Worm (Caenorhabditis elegans) whole organism, young adult: ENCODE data around the gene vps-2.

Experiments
- B0019.2 ChIP-seq: fragments of 200-800 bp; sonication (Bioruptor generic); conservative IDR thresholded peaks from 2 replicates; pipeline ENCODE4 v1.3.6; 2022; ENCODE audit warnings: missing genetic modification reagents, missing genetic modification characterization, missing compliant biosample characterization
- B0261.1 ChIP-seq: sonication (generic microtip); optimal IDR thresholded peaks from 2 replicates; lab custom pipeline; 2016; ENCODE audit warnings: mild to moderate bottlenecking, missing genetic modification characterization, moderate library complexity, missing compliant biosample characterization
- C06A6.2 ChIP-seq: fragments of 200-800 bp; sonication (Bioruptor generic); conservative IDR thresholded peaks from 2 replicates; pipeline ENCODE4 v1.3.6; 2022; ENCODE audit warnings: missing genetic modification characterization, missing compliant biosample characterization
- C17E4.6 ChIP-seq: fragments of 200-800 bp; sonication (Bioruptor generic); IDR thresholded peaks from 2 replicates; pipeline ENCODE4 v1.3.6; 2022; ENCODE audit warnings: missing genetic modification reagents, missing genetic modification characterization, missing compliant biosample characterization
- D2030.7 ChIP-seq: fragments of 200-800 bp; sonication (Bioruptor generic); IDR thresholded peaks from 2 replicates; pipeline ENCODE4 v1.3.6; 2022; ENCODE audit warnings: missing genetic modification reagents, missing genetic modification characterization, missing compliant biosample characterization
- F22D6.2 ChIP-seq: sonication (generic microtip); optimal IDR thresholded peaks from 2 replicates; lab custom pipeline; 2016; ENCODE audit warnings: mild to moderate bottlenecking, missing genetic modification characterization, missing compliant biosample characterization
- F33H1.4 ChIP-seq: fragments of 200-800 bp; sonication (Bioruptor generic); IDR thresholded peaks from 2 replicates; pipeline ENCODE4 v1.3.6; 2022; ENCODE audit warnings: missing genetic modification reagents, missing genetic modification characterization, missing compliant biosample characterization
- F49E8.2 ChIP-seq: sonication (generic microtip); optimal IDR thresholded peaks from 3 replicates; lab custom pipeline; 2017; ENCODE audit warnings: missing genetic modification characterization, mild to moderate bottlenecking, missing compliant biosample characterization, antibody characterized with exemption, moderate library complexity; ENCODE audit not compliant: insufficient read depth
- F52B5.7 ChIP-seq: sonication (generic microtip); optimal IDR thresholded peaks from 2 replicates; lab custom pipeline; 2016; ENCODE audit warnings: mild to moderate bottlenecking, missing genetic modification characterization, missing compliant biosample characterization
- aptf-2 ChIP-seq: fragments of 200-800 bp; sonication (Bioruptor generic); conservative IDR thresholded peaks from 2 replicates; pipeline ENCODE4 v1.3.6; 2022; ENCODE audit warnings: missing genetic modification reagents, missing genetic modification characterization, missing compliant biosample characterization
- attf-3 ChIP-seq: fragments of 200-800 bp; sonication (Bioruptor generic); conservative IDR thresholded peaks from 2 replicates; pipeline ENCODE4 v1.3.6; 2022; ENCODE audit warnings: missing genetic modification reagents, missing genetic modification characterization, missing compliant biosample characterization
- bed-2 ChIP-seq: fragments of 200-800 bp; sonication (Bioruptor generic); IDR thresholded peaks from 2 replicates; pipeline ENCODE4 v1.3.6; 2022; ENCODE audit warnings: missing genetic modification reagents, missing genetic modification characterization, missing compliant biosample characterization
- cebp-1 ChIP-seq, 2 experiments: fragments of 200-800 bp in 1 of 2; sonication (Bioruptor generic) in 1 of 2; sonication (generic microtip) in 1 of 2; IDR thresholded peaks in 1 of 2; optimal IDR thresholded peaks in 1 of 2; 2 replicates each; pipeline versions ENCODE4 v1.3.6 to Lab custom; 2017 to 2022; ENCODE audit warnings: missing compliant biosample characterization in 2 of 2, missing genetic modification characterization in 2 of 2, mild to moderate bottlenecking in 1 of 2, missing genetic modification reagents in 1 of 2, moderate library complexity in 1 of 2
- ceh-27 ChIP-seq: fragments of 200-800 bp; sonication (Bioruptor generic); optimal IDR thresholded peaks from 2 replicates; lab custom pipeline; 2018; ENCODE audit warnings: mild to moderate bottlenecking, missing genetic modification characterization, moderate library complexity, missing compliant biosample characterization
- ceh-91 ChIP-seq: fragments of 200-800 bp; sonication (Bioruptor generic); IDR thresholded peaks from 2 replicates; pipeline ENCODE4 v1.3.6; 2022; ENCODE audit warnings: missing genetic modification reagents, missing genetic modification characterization, missing compliant biosample characterization
- chd-7 ChIP-seq: sonication (generic microtip); optimal IDR thresholded peaks from 2 replicates; lab custom pipeline; 2016; ENCODE audit warnings: mild to moderate bottlenecking, missing genetic modification characterization, moderate library complexity, missing compliant biosample characterization
- dox-1 ChIP-seq: fragments of 200-800 bp; sonication (Bioruptor generic); IDR thresholded peaks from 2 replicates; pipeline ENCODE4 v1.3.6; 2022; ENCODE audit warnings: missing genetic modification reagents, missing genetic modification characterization, missing compliant biosample characterization
- dpl-1 ChIP-seq: fragments of 150-350 bp; optimal IDR thresholded peaks from 2 replicates; lab custom pipeline; 2014; ENCODE audit warnings: missing biosample characterization, missing genetic modification reagents, missing genetic modification characterization
- efl-1 ChIP-seq: fragments of 150-350 bp; optimal IDR thresholded peaks from 2 replicates; lab custom pipeline; 2014; ENCODE audit warnings: missing biosample characterization, missing genetic modification reagents, missing genetic modification characterization
- fkh-3 ChIP-seq: sonication (generic microtip); optimal IDR thresholded peaks from 2 replicates; lab custom pipeline; 2016; ENCODE audit warnings: mild to moderate bottlenecking, missing genetic modification characterization, missing compliant biosample characterization
- gei-17 ChIP-seq: fragments of 200-800 bp; sonication (Bioruptor generic); optimal IDR thresholded peaks from 2 replicates; lab custom pipeline; 2018; ENCODE audit warnings: mild to moderate bottlenecking, missing genetic modification characterization, missing compliant biosample characterization
- him-1 ChIP-seq: sonication (generic microtip); optimal IDR thresholded peaks from 2 replicates; lab custom pipeline; 2016; ENCODE audit warnings: missing genotype, missing genetic modification reagents, missing genetic modification characterization, missing compliant biosample characterization
- hlh-12 ChIP-seq: sonication (generic microtip); optimal IDR thresholded peaks from 2 replicates; lab custom pipeline; 2016; ENCODE audit warnings: missing genetic modification characterization, missing compliant biosample characterization
- hsf-1 ChIP-seq: fragments of 200-800 bp; sonication (Bioruptor generic); IDR thresholded peaks from 2 replicates; pipeline ENCODE4 v1.3.6; 2022; ENCODE audit warnings: missing genetic modification reagents, missing genetic modification characterization, missing compliant biosample characterization
- let-526 ChIP-seq: fragments of 200-800 bp; sonication (Bioruptor generic); IDR thresholded peaks from 2 replicates; pipeline ENCODE4 v1.3.6; 2022; ENCODE audit warnings: missing genetic modification reagents, missing genetic modification characterization, missing compliant biosample characterization
- lin-26 ChIP-seq: fragments of 200-800 bp; sonication (Bioruptor generic); IDR thresholded peaks from 2 replicates; pipeline ENCODE4 v1.3.6; 2022; ENCODE audit warnings: missing genetic modification reagents, missing genetic modification characterization, missing compliant biosample characterization
- lin-40 ChIP-seq: sonication (generic microtip); optimal IDR thresholded peaks from 2 replicates; lab custom pipeline; 2016; ENCODE audit warnings: missing genetic modification characterization, mild to moderate bottlenecking, missing compliant biosample characterization, missing genotype, missing genetic modification reagents
- lin-54 ChIP-seq: fragments of 200-800 bp; sonication (Bioruptor generic); optimal IDR thresholded peaks from 2 replicates; lab custom pipeline; 2018; ENCODE audit warnings: mild to moderate bottlenecking, missing genetic modification characterization, missing compliant biosample characterization
- lir-1 ChIP-seq: fragments of 200-800 bp; sonication (Bioruptor generic); conservative IDR thresholded peaks from 2 replicates; pipeline ENCODE4 v1.3.6; 2022; ENCODE audit warnings: missing genetic modification reagents, missing genetic modification characterization, missing compliant biosample characterization
- lsl-1 ChIP-seq: fragments of 200-800 bp; sonication (Bioruptor generic); optimal IDR thresholded peaks from 2 replicates; lab custom pipeline; 2018; ENCODE audit warnings: mild to moderate bottlenecking, missing genetic modification characterization, moderate library complexity, missing compliant biosample characterization
- madf-10 ChIP-seq: sonication (generic microtip); optimal IDR thresholded peaks from 2 replicates; lab custom pipeline; 2016; ENCODE audit warnings: mild to moderate bottlenecking, missing genetic modification characterization, missing compliant biosample characterization
- madf-6 ChIP-seq: fragments of 200-800 bp; sonication (Bioruptor generic); IDR thresholded peaks from 2 replicates; pipeline ENCODE4 v1.3.6; 2022; ENCODE audit warnings: missing genetic modification reagents, missing genetic modification characterization, missing compliant biosample characterization
- madf-8 ChIP-seq: fragments of 200-800 bp; sonication (Bioruptor generic); conservative IDR thresholded peaks from 2 replicates; pipeline ENCODE4 v1.3.6; 2022; ENCODE audit warnings: missing genetic modification reagents, missing genetic modification characterization, missing compliant biosample characterization
- mel-28 ChIP-seq: sonication (generic microtip); optimal IDR thresholded peaks from 2 replicates; lab custom pipeline; 2016; ENCODE audit warnings: borderline replicate concordance, mild to moderate bottlenecking, missing genetic modification characterization, missing compliant biosample characterization
- nfya-1 ChIP-seq: sonication (generic microtip); optimal IDR thresholded peaks from 2 replicates; lab custom pipeline; 2017; ENCODE audit warnings: antibody characterized with exemption, missing compliant biosample characterization, missing genetic modification characterization, borderline replicate concordance; ENCODE audit not compliant: insufficient read depth
- nfyb-1 ChIP-seq: fragments of 200-800 bp; sonication (Bioruptor generic); IDR thresholded peaks from 2 replicates; pipeline ENCODE4 v1.3.6; 2022; ENCODE audit warnings: missing genetic modification reagents, missing genetic modification characterization, missing compliant biosample characterization
- pbrm-1 ChIP-seq: fragments of 200-800 bp; sonication (Bioruptor generic); IDR thresholded peaks from 2 replicates; pipeline ENCODE4 v1.3.6; 2022; ENCODE audit warnings: missing genetic modification reagents, missing genetic modification characterization, missing compliant biosample characterization
- rcor-1 ChIP-seq: fragments of 200-800 bp; sonication (Bioruptor generic); IDR thresholded peaks from 2 replicates; pipeline ENCODE4 v1.3.6; 2022; ENCODE audit warnings: missing genetic modification reagents, missing genetic modification characterization, missing compliant biosample characterization
- repo-1 ChIP-seq: sonication (generic microtip); optimal IDR thresholded peaks from 2 replicates; lab custom pipeline; 2017; ENCODE audit warnings: mild to moderate bottlenecking, missing genetic modification characterization, missing compliant biosample characterization
- sdz-38 ChIP-seq: sonication (generic microtip); optimal IDR thresholded peaks from 2 replicates; lab custom pipeline; 2016; ENCODE audit warnings: missing genotype, missing genetic modification characterization, missing compliant biosample characterization
- sea-2 ChIP-seq: fragments of 200-800 bp; sonication (Bioruptor generic); IDR thresholded peaks from 2 replicates; pipeline ENCODE4 v1.3.6; 2022; ENCODE audit warnings: missing genetic modification characterization, missing compliant biosample characterization
- snpc-1.3 ChIP-seq: sonication (generic microtip); optimal IDR thresholded peaks from 2 replicates; lab custom pipeline; 2017; ENCODE audit warnings: missing genetic modification characterization, mild to moderate bottlenecking, missing compliant biosample characterization, antibody characterized with exemption, moderate library complexity, missing genotype, missing genetic modification reagents; ENCODE audit not compliant: insufficient read depth
- snpc-3.4 ChIP-seq: sonication (generic microtip); optimal IDR thresholded peaks from 2 replicates; lab custom pipeline; 2017; ENCODE audit warnings: missing genetic modification characterization, mild to moderate bottlenecking, missing compliant biosample characterization, antibody characterized with exemption, moderate library complexity, missing genotype, missing genetic modification reagents
- tlf-1 ChIP-seq: fragments of 200-800 bp; sonication (Bioruptor generic); optimal IDR thresholded peaks from 2 replicates; lab custom pipeline; 2018; ENCODE audit warnings: mild to moderate bottlenecking, missing genetic modification characterization, missing compliant biosample characterization
- xnd-1 ChIP-seq: sonication (generic microtip); optimal IDR thresholded peaks from 2 replicates; lab custom pipeline; 2016; ENCODE audit warnings: missing genotype, missing genetic modification reagents, missing genetic modification characterization, missing compliant biosample characterization
- zim-3 ChIP-seq: sonication (generic microtip); optimal IDR thresholded peaks from 2 replicates; lab custom pipeline; 2017; ENCODE audit warnings: mild to moderate bottlenecking, missing genetic modification characterization, moderate library complexity, missing compliant biosample characterization
- ztf-28 ChIP-seq: fragments of 200-800 bp; sonication (Bioruptor generic); IDR thresholded peaks from 2 replicates; pipeline ENCODE4 v1.3.6; 2022; ENCODE audit warnings: missing genetic modification reagents, missing genetic modification characterization, missing compliant biosample characterization

vps-2 gene

ce11 chrII:12799927-12800522 lies 32.0 kb upstream of the vps-2 start (continued):
- no peak for TF ChIP-seq sea-2
- no peak for TF ChIP-seq let-526
- TF ChIP-seq lin-26 (GFP tag; lab: Robert Waterston, UW), result no peak
- peak; percentile 90 for TF ChIP-seq D2030.7
- TF ChIP-seq F52B5.7 (tag; lab: Kevin White, UChicago), result no peak
- peak; percentile 66 for TF ChIP-seq him-1
- no peak for TF ChIP-seq mel-28 (tag; lab: Kevin White, UChicago)
- no peak for TF ChIP-seq zim-3 (tag; lab: Kevin White, UChicago)
- no peak for TF ChIP-seq ceh-27
- peak; percentile 91 for TF ChIP-seq madf-8 (GFP tag; lab: Robert Waterston, UW)
- peak; percentile 97 for TF ChIP-seq madf-6 (GFP tag; lab: Robert Waterston, UW)
- no peak for TF ChIP-seq bed-2
- TF ChIP-seq nfyb-1, result peak; percentile 62; the same call in 1 of the 2 replicates
- TF ChIP-seq xnd-1 (tag; lab: Kevin White, UChicago), result peak; percentile 90
- TF ChIP-seq lin-40 (tag; lab: Kevin White, UChicago), result peak; percentile 7
- peak; percentile 81 for TF ChIP-seq rcor-1 (GFP tag; lab: Robert Waterston, UW)
- peak; percentile 38 for TF ChIP-seq tlf-1
- TF ChIP-seq madf-10 (tag; lab: Kevin White, UChicago), result no peak
- TF ChIP-seq B0019.2 (GFP tag; lab: Robert Waterston, UW), result peak; percentile 52
- TF ChIP-seq B0261.1 (tag; lab: Kevin White, UChicago), result no peak
- TF ChIP-seq F33H1.4 (GFP tag; lab: Robert Waterston, UW), result peak; percentile 84
- TF ChIP-seq fkh-3 (tag; lab: Kevin White, UChicago), result no peak
- peak; percentile 71 for TF ChIP-seq dox-1 (GFP tag; lab: Robert Waterston, UW)
- TF ChIP-seq lin-54 (GFP tag; lab: Kevin White, UChicago), result peak; percentile 98
- TF ChIP-seq nfya-1, result no peak
- TF ChIP-seq repo-1 (tag; lab: Kevin White, UChicago), result no peak
- peak; percentile 98 for TF ChIP-seq efl-1 (GFP tag; lab: Kevin White, UChicago)
- TF ChIP-seq C06A6.2 (GFP tag; lab: Robert Waterston, UW), result no peak
- TF ChIP-seq hsf-1, result peak; percentile 79
- TF ChIP-seq hlh-12 (tag; lab: Kevin White, UChicago), result no peak
- TF ChIP-seq sdz-38 (tag; lab: Kevin White, UChicago), result no peak
- TF ChIP-seq dpl-1 (GFP tag; lab: Kevin White, UChicago), result peak; percentile 92
- TF ChIP-seq snpc-1.3, result peak; percentile 50
- TF ChIP-seq C17E4.6 (GFP tag; lab: Robert Waterston, UW), result 0 out of 2 replicates have a peak, but pooled peaks have one; percentile 33
- no peak for TF ChIP-seq F22D6.2 (tag; lab: Kevin White, UChicago)
- no peak for TF ChIP-seq lir-1
- no peak for TF ChIP-seq cebp-1 (GFP tag; IDR thresholded peaks at IDR 0.05; lab: Robert Waterston, UW)
- peak; percentile 36 for TF ChIP-seq cebp-1 (tag; optimal IDR thresholded peaks at IDR 0.05; lab: Kevin White, UChicago)
- TF ChIP-seq ztf-28 (GFP tag; lab: Robert Waterston, UW), result peak; percentile 79; the same call in 1 of the 2 replicates
- peak; percentile 49 for TF ChIP-seq F49E8.2 (tag; lab: Kevin White, UChicago)
- no peak for TF ChIP-seq gei-17 (GFP tag; lab: Kevin White, UChicago)
- TF ChIP-seq ceh-91, result peak; percentile 89
- TF ChIP-seq snpc-3.4 (tag; lab: Kevin White, UChicago), result peak; percentile 75
- TF ChIP-seq attf-3 (GFP tag; lab: Robert Waterston, UW), result 0 out of 2 replicates have a peak, but pooled peaks have one; percentile 57
- peak; percentile 44 for TF ChIP-seq pbrm-1 (GFP tag; lab: Robert Waterston, UW)
- no peak for TF ChIP-seq chd-7 (tag; lab: Kevin White, UChicago)
- peak; percentile 97 for TF ChIP-seq lsl-1 (GFP tag; lab: Kevin White, UChicago)
- no peak for TF ChIP-seq aptf-2 (GFP tag; lab: Robert Waterston, UW)
